Fruit fly (Drosophila melanogaster) whole organism, wandering third instar larva: ENCODE measurements around the gene CG13659.
A peak's percentile ranks its signal among the peaks of the same experiment; 100 is the strongest.

Experiments
- Abd-B ChIP-seq: fragments of >200 bp; optimal IDR thresholded peaks from 2 replicates; lab custom pipeline; 2017; ENCODE audit warnings: missing biosample characterization, missing genetic modification characterization
- CG32264 ChIP-seq: fragments of 200-800 bp; sonication (Bioruptor generic); optimal IDR thresholded peaks from 2 replicates; lab custom pipeline; 2016; ENCODE audit warnings: missing biosample characterization, missing genetic modification characterization
- CG9705 ChIP-seq: fragments of 200-800 bp; sonication (Bioruptor generic); optimal IDR thresholded peaks from 2 replicates; lab custom pipeline; 2018; ENCODE audit warnings: missing biosample characterization, mild to moderate bottlenecking, missing genetic modification characterization
- CrebA ChIP-seq: fragments of 200-800 bp; sonication (Bioruptor generic); optimal IDR thresholded peaks from 2 replicates; lab custom pipeline; 2016; ENCODE audit warnings: missing biosample characterization, mild to moderate bottlenecking, missing genetic modification characterization, borderline replicate concordance
- Dfd ChIP-seq: fragments of >200 bp; optimal IDR thresholded peaks from 2 replicates; lab custom pipeline; 2017; ENCODE audit warnings: missing biosample characterization, missing genetic modification characterization
- Dif ChIP-seq: fragments of 200-275, 200-300 bp; sonication (Bioruptor generic); optimal IDR thresholded peaks from 2 replicates; lab custom pipeline; 2018; ENCODE audit warnings: missing biosample characterization, missing genetic modification characterization; ENCODE audit not compliant: partially characterized antibody
- GATAd ChIP-seq: sonication (Bioruptor generic); optimal IDR thresholded peaks from 2 replicates; lab custom pipeline; 2016; ENCODE audit warnings: missing biosample characterization, missing genetic modification characterization
- HLH106 ChIP-seq: fragments of 200-800 bp; optimal IDR thresholded peaks from 3 replicates; lab custom pipeline; 2019; ENCODE audit warnings: missing biosample characterization, mild to moderate bottlenecking, missing genetic modification characterization, moderate library complexity
- Hnf4 ChIP-seq: fragments of 200-800 bp; sonication (Bioruptor generic); optimal IDR thresholded peaks from 2 replicates; lab custom pipeline; 2016; ENCODE audit warnings: missing biosample characterization, mild to moderate bottlenecking, missing genetic modification characterization
- Hr78 ChIP-seq: fragments of >200 bp; optimal IDR thresholded peaks from 2 replicates; lab custom pipeline; 2017; ENCODE audit warnings: missing biosample characterization, missing genetic modification characterization
- Hr83 ChIP-seq: fragments of 200-300 bp; sonication (Bioruptor generic); optimal IDR thresholded peaks from 2 replicates; lab custom pipeline; 2016; ENCODE audit warnings: missing biosample characterization, mild to moderate bottlenecking, missing genetic modification characterization, moderate library complexity; ENCODE audit not compliant: poor library complexity, severe bottlenecking
- Jra ChIP-seq: sonication (Bioruptor generic); optimal IDR thresholded peaks from 2 replicates; lab custom pipeline; 2016; ENCODE audit warnings: missing biosample characterization, missing genetic modification characterization
- Mio ChIP-seq: sonication (Bioruptor generic); optimal IDR thresholded peaks from 2 replicates; lab custom pipeline; 2016; ENCODE audit warnings: missing biosample characterization, missing genetic modification characterization
- Myc ChIP-seq: fragments of >200 bp; optimal IDR thresholded peaks from 2 replicates; lab custom pipeline; 2017
- N ChIP-seq: fragments of >200 bp; optimal IDR thresholded peaks from 2 replicates; lab custom pipeline; 2018; ENCODE audit warnings: missing biosample characterization, missing external identifiers, missing genetic modification characterization
- OdsH ChIP-seq: fragments of 200-800 bp; sonication (Bioruptor generic); optimal IDR thresholded peaks from 2 replicates; lab custom pipeline; 2016; ENCODE audit warnings: missing biosample characterization, mild to moderate bottlenecking, missing genetic modification characterization
- Rel ChIP-seq, 2 experiments: fragments of 200-800 bp; sonication (Bioruptor generic) in 1 of 2; optimal IDR thresholded peaks; 2 replicates in 1 of 2; 3 replicates in 1 of 2; lab custom pipeline; 2016 to 2019; ENCODE audit warnings: mild to moderate bottlenecking in 2 of 2, missing biosample characterization in 2 of 2, missing genetic modification characterization in 2 of 2, moderate library complexity in 1 of 2
- Sp1 ChIP-seq: fragments of 200-800 bp; sonication (Bioruptor generic); optimal IDR thresholded peaks from 3 replicates; lab custom pipeline; 2019; ENCODE audit warnings: missing biosample characterization, mild to moderate bottlenecking, missing genetic modification characterization, moderate library complexity
- Vsx2 ChIP-seq: fragments of 200-300, 225-300 bp; sonication (Bioruptor generic); optimal IDR thresholded peaks from 2 replicates; lab custom pipeline; 2018; ENCODE audit warnings: missing biosample characterization, missing genetic modification characterization; ENCODE audit not compliant: partially characterized antibody
- br ChIP-seq: fragments of 200-800 bp; sonication (Bioruptor generic); optimal IDR thresholded peaks from 2 replicates; lab custom pipeline; 2016; ENCODE audit warnings: missing biosample characterization, missing genetic modification characterization
- brk ChIP-seq: fragments of 200-800 bp; sonication (Bioruptor generic); optimal IDR thresholded peaks from 2 replicates; lab custom pipeline; 2016; ENCODE audit warnings: missing biosample characterization, mild to moderate bottlenecking, missing genetic modification characterization
- dl ChIP-seq, 2 experiments: fragments of 175-275, 200-275 bp in 1 of 2; fragments of 200-275 bp in 1 of 2; sonication (Bioruptor generic); optimal IDR thresholded peaks; lab custom pipeline; 2018; ENCODE audit warnings: mild to moderate bottlenecking in 2 of 2, missing biosample characterization in 2 of 2, missing genetic modification characterization in 2 of 2, moderate library complexity in 2 of 2; ENCODE audit not compliant: partially characterized antibody in 2 of 2, insufficient read depth in 1 of 2
- dmrt93B ChIP-seq: fragments of 200-800 bp; sonication (Bioruptor generic); optimal IDR thresholded peaks from 2 replicates; lab custom pipeline; 2018; ENCODE audit warnings: missing biosample characterization, mild to moderate bottlenecking, missing genetic modification characterization
- dsf ChIP-seq: sonication (Bioruptor generic); optimal IDR thresholded peaks from 2 replicates; lab custom pipeline; 2016; ENCODE audit warnings: missing biosample characterization, missing genetic modification characterization, borderline replicate concordance
- ey ChIP-seq: fragments of 200-800 bp; sonication (Bioruptor generic); optimal IDR thresholded peaks from 2 replicates; lab custom pipeline; 2016; ENCODE audit warnings: missing biosample characterization, missing genetic modification characterization
- foxo ChIP-seq, 2 experiments: fragments of 200-800 bp; sonication (Bioruptor generic); optimal IDR thresholded peaks; 2 replicates in 1 of 2; 3 replicates in 1 of 2; lab custom pipeline; 2016 to 2017; ENCODE audit warnings: missing biosample characterization in 2 of 2, missing genetic modification characterization in 2 of 2
- fru ChIP-seq: fragments of 200-800 bp; sonication (Bioruptor generic); optimal IDR thresholded peaks from 3 replicates; lab custom pipeline; 2016; ENCODE audit warnings: missing biosample characterization, mild to moderate bottlenecking, missing genetic modification characterization
- h ChIP-seq: fragments of 200-800 bp; sonication (Bioruptor generic); optimal IDR thresholded peaks from 3 replicates; lab custom pipeline; 2016; ENCODE audit warnings: missing biosample characterization, mild to moderate bottlenecking, missing genetic modification characterization
- jim ChIP-seq: fragments of 175-275, 200-325 bp; sonication (Bioruptor generic); optimal IDR thresholded peaks from 2 replicates; lab custom pipeline; 2016; ENCODE audit warnings: missing biosample characterization, mild to moderate bottlenecking, missing genetic modification characterization
- lola ChIP-seq: fragments of >200 bp; optimal IDR thresholded peaks from 2 replicates; lab custom pipeline; 2017; ENCODE audit warnings: missing biosample characterization, missing genetic modification characterization
- pan ChIP-seq: fragments of >200 bp; optimal IDR thresholded peaks from 2 replicates; lab custom pipeline; 2017
- psq ChIP-seq: fragments of 200-800 bp; sonication (Bioruptor generic); optimal IDR thresholded peaks from 3 replicates; lab custom pipeline; 2017; ENCODE audit warnings: missing biosample characterization, mild to moderate bottlenecking, missing genetic modification characterization, moderate library complexity
- rgr ChIP-seq: fragments of 200-800 bp; sonication (Bioruptor generic); optimal IDR thresholded peaks from 3 replicates; lab custom pipeline; 2016; ENCODE audit warnings: missing biosample characterization, mild to moderate bottlenecking, missing genetic modification characterization
- sage ChIP-seq: fragments of 200-800 bp; sonication (Bioruptor generic); optimal IDR thresholded peaks from 2 replicates; lab custom pipeline; 2016; ENCODE audit warnings: missing biosample characterization, mild to moderate bottlenecking, missing genetic modification characterization
- sv ChIP-seq: fragments of 200-800 bp; sonication (Bioruptor generic); optimal IDR thresholded peaks from 3 replicates; lab custom pipeline; 2016; ENCODE audit warnings: missing biosample characterization, missing genetic modification characterization
- tai ChIP-seq: sonication (Bioruptor generic); optimal IDR thresholded peaks from 2 replicates; lab custom pipeline; 2016; ENCODE audit warnings: missing biosample characterization, missing genetic modification characterization
- usp ChIP-seq: fragments of >200 bp; optimal IDR thresholded peaks from 2 replicates; lab custom pipeline; 2017; ENCODE audit warnings: missing biosample characterization, missing genetic modification characterization
- woc ChIP-seq: sonication (Bioruptor generic); optimal IDR thresholded peaks from 2 replicates; lab custom pipeline; 2016; ENCODE audit warnings: missing biosample characterization, mild to moderate bottlenecking, missing genetic modification characterization

The CG13659 gene

dm6 chr3R:25289589-25289988, 11.1 kb upstream of the CG13659 start, which contains the start of gene CG11893:
Gene CG11893, plus strand, starts transcription at chr3R:25289889.
- TF ChIP-seq Vsx2 (no peak), dsf (GFP tag; lab: Kevin White, UChicago) (no peak), pan (no peak), CG9705 (GFP tag; lab: Kevin White, UChicago) (no peak), dmrt93B (GFP tag; lab: Kevin White, UChicago) (no peak), N (GFP tag; lab: Kevin White, UChicago) (no peak), br (GFP tag; lab: Kevin White, UChicago) (no peak), sage (GFP tag; lab: Kevin White, UChicago) (no peak)

dm6 chr3R:25292864-25293284, 7.8 kb upstream of the CG13659 start, which contains the start of gene CG31098:
Gene CG31098, minus strand, starts transcription at chr3R:25292977.
- TF ChIP-seq h (GFP tag; lab: Kevin White, UChicago) (peak; percentile 64), CrebA (peak; percentile 93), Rel (GFP tag; optimal IDR thresholded peaks at IDR 0.05; lab: Kevin White, UChicago) (peak; percentile 85), Rel (tag; optimal IDR thresholded peaks at IDR 0.05; lab: Kevin White, UChicago) (no peak), GATAd (GFP tag; lab: Kevin White, UChicago) (no peak), OdsH (GFP tag; lab: Kevin White, UChicago) (peak; percentile 16), Mio (GFP tag; lab: Kevin White, UChicago) (no peak), dsf (GFP tag; lab: Kevin White, UChicago) (no peak), brk (GFP tag; lab: Kevin White, UChicago) (peak; percentile 74), Myc (lab: Kevin White, UChicago) (no peak), sage (GFP tag; lab: Kevin White, UChicago) (peak; percentile 67), rgr (peak; percentile 21)

- TF ChIP-seq h (GFP tag; lab: Kevin White, UChicago) = peak; percentile 93
- peak; percentile 7 for TF ChIP-seq Dif (GFP tag; lab: Kevin White, UChicago)
- TF ChIP-seq Myc (lab: Kevin White, UChicago) = no peak
- TF ChIP-seq ey (GFP tag; lab: Kevin White, UChicago) = no peak
- TF ChIP-seq sage (GFP tag; lab: Kevin White, UChicago) = peak; percentile 7
- TF ChIP-seq usp = no peak
- TF ChIP-seq psq (GFP tag; lab: Kevin White, UChicago) = no peak
- peak; percentile 39 for TF ChIP-seq fru (GFP tag; lab: Kevin White, UChicago)
- no peak for TF ChIP-seq Dfd (GFP tag; lab: Kevin White, UChicago)
- no peak for TF ChIP-seq woc (GFP tag; lab: Kevin White, UChicago)
- TF ChIP-seq rgr = peak; percentile 33
- no peak for TF ChIP-seq pan
- peak; percentile 40 for TF ChIP-seq Hnf4 (GFP tag; lab: Kevin White, UChicago)
- no peak for TF ChIP-seq lola
- no peak for TF ChIP-seq brk (GFP tag; lab: Kevin White, UChicago)
- peak; percentile 37 for TF ChIP-seq Vsx2
- TF ChIP-seq foxo (GFP tag; optimal IDR thresholded peaks at IDR 0.05; lab: Kevin White, UChicago) = no peak
- TF ChIP-seq sv = no peak
- no peak for TF ChIP-seq Sp1 (GFP tag; lab: Kevin White, UChicago)
- peak; percentile 82 for TF ChIP-seq CrebA
- peak; percentile 12 for TF ChIP-seq Hr83 (GFP tag; lab: Kevin White, UChicago)
- no peak for TF ChIP-seq Hr78 (GFP tag; lab: Kevin White, UChicago)
- no peak for TF ChIP-seq N (GFP tag; lab: Kevin White, UChicago)
- peak; percentile 32 for TF ChIP-seq Jra
- TF ChIP-seq Abd-B (GFP tag; lab: Kevin White, UChicago) = no peak
- no peak for TF ChIP-seq OdsH (GFP tag; lab: Kevin White, UChicago)
- no peak for TF ChIP-seq CG32264 (GFP tag; lab: Kevin White, UChicago)
- TF ChIP-seq jim (GFP tag; lab: Kevin White, UChicago) = no peak
- no peak for TF ChIP-seq tai (GFP tag; lab: Kevin White, UChicago)
- TF ChIP-seq dmrt93B (GFP tag; lab: Kevin White, UChicago) = no peak
- no peak for TF ChIP-seq Rel (GFP tag; optimal IDR thresholded peaks at IDR 0.05; lab: Kevin White, UChicago)
- peak; percentile 84 for TF ChIP-seq Rel (tag; optimal IDR thresholded peaks at IDR 0.05; lab: Kevin White, UChicago)
- no peak for TF ChIP-seq dsf (GFP tag; lab: Kevin White, UChicago)
- TF ChIP-seq dl (GFP tag; optimal IDR thresholded peaks at IDR 0.05; lab: Kevin White, UChicago; ENCODE audit: insufficient read depth in 1 of 2, partially characterized antibody in 2 of 2) = peak in 1 of 2 experiments; percentile 60
- TF ChIP-seq CG9705 (GFP tag; lab: Kevin White, UChicago) = no peak
- TF ChIP-seq HLH106 (tag; lab: Kevin White, UChicago) = no peak
- TF ChIP-seq Mio (GFP tag; lab: Kevin White, UChicago) = no peak
- TF ChIP-seq br (GFP tag; lab: Kevin White, UChicago) = peak; percentile 14
- TF ChIP-seq GATAd (GFP tag; lab: Kevin White, UChicago) = no peak
These were observed 5.2 kb upstream of the CG13659 start, which contains the start of gene CG31102 for dm6 chr3R:25295320-25296020. Gene CG31102, minus strand, starts transcription at chr3R:25295594.
